Fruit fly (Drosophila melanogaster) whole organism, embryonic: ENCODE measurements around the gene wapl.

Experiments used
- CG12659 ChIP-seq: fragments of 200-800 bp; sonication (Bioruptor generic); optimal IDR thresholded peaks from 3 replicates; lab custom pipeline; 2017; ENCODE audit warnings: mild to moderate bottlenecking, missing biosample characterization, missing genetic modification reagents, missing genetic modification characterization
- CG17186 ChIP-seq: fragments of 200-800 bp; sonication (Bioruptor generic); optimal IDR thresholded peaks from 3 replicates; lab custom pipeline; 2017; ENCODE audit warnings: missing biosample characterization, missing genetic modification reagents, missing genetic modification characterization
- CG6254 ChIP-seq: fragments of 200-800 bp; sonication (Bioruptor generic); optimal IDR thresholded peaks from 3 replicates; lab custom pipeline; 2017; ENCODE audit warnings: mild to moderate bottlenecking, missing biosample characterization, missing genetic modification reagents, missing genetic modification characterization
- CG7271 ChIP-seq: fragments of 200-800 bp; sonication (Bioruptor generic); optimal IDR thresholded peaks from 2 replicates; lab custom pipeline; 2018; ENCODE audit warnings: missing biosample characterization, mild to moderate bottlenecking, missing genetic modification characterization, moderate library complexity
- Dll ChIP-seq: fragments of 200-800 bp; sonication (Bioruptor generic); IDR thresholded peaks from 4 replicates; pipeline ENCODE4 v1.3.6; 2022; ENCODE audit warnings: missing biosample characterization, missing genetic modification characterization; ENCODE audit not compliant: partially characterized antibody
- cg ChIP-seq: fragments of 200-800 bp; sonication (Bioruptor generic); optimal IDR thresholded peaks from 3 replicates; lab custom pipeline; 2019; ENCODE audit warnings: missing biosample characterization, mild to moderate bottlenecking, missing genetic modification characterization, moderate library complexity
- chm ChIP-seq: fragments of 200-800 bp; sonication (Bioruptor generic); IDR thresholded peaks from 2 replicates; pipeline ENCODE4 v1.3.6; 2022; ENCODE audit warnings: missing biosample characterization, missing genetic modification characterization
- lbe ChIP-seq: fragments of 200-800 bp; sonication (Bioruptor generic); optimal IDR thresholded peaks from 2 replicates; lab custom pipeline; 2016; ENCODE audit warnings: missing biosample characterization, mild to moderate bottlenecking, missing genetic modification characterization
- rib ChIP-seq: fragments of 200-800 bp; sonication (Bioruptor generic); IDR thresholded peaks from 2 replicates; pipeline ENCODE4 v1.3.6; 2022; ENCODE audit warnings: missing biosample characterization, missing genetic modification characterization
- sens ChIP-seq: fragments of 200-800 bp; sonication (Bioruptor generic); peaks from one replicate; lab custom pipeline; 2016; ENCODE audit warnings: missing biosample characterization, missing genetic modification characterization
- zen ChIP-seq: fragments of 200-800 bp; sonication (Bioruptor generic); optimal IDR thresholded peaks from 3 replicates; lab custom pipeline; 2018; ENCODE audit warnings: missing biosample characterization, mild to moderate bottlenecking, missing genetic modification characterization, moderate library complexity

dm6 chrX:2135868-2136787 is 22.7 kb downstream of the wapl start:
- TF ChIP-seq zen (tag; lab: Kevin White, UChicago) (no peak), chm (GFP tag; lab: Robert Waterston, UW) (no peak), rib (GFP tag; lab: Robert Waterston, UW) (no peak), sens (GFP tag; lab: Kevin White, UChicago) (peak; percentile 73), Dll (no peak), CG6254 (no peak), CG7271 (tag; lab: Kevin White, UChicago) (peak; percentile 46), CG12659 (GFP tag; lab: Kevin White, UChicago) (no peak), cg (GFP tag; lab: Kevin White, UChicago) (no peak), lbe (GFP tag; lab: Kevin White, UChicago) (no peak), CG17186 (GFP tag; lab: Kevin White, UChicago) (no peak)
